Worm (Caenorhabditis elegans) whole organism, L1 larva: ENCODE measurements around the gene mxl-1.

Source experiments
- C16A3.4 ChIP-seq: fragments of 150-350 bp; optimal IDR thresholded peaks from 2 replicates; lab custom pipeline; 2014; ENCODE audit warnings: missing biosample characterization, missing genetic modification characterization
- aly-2 ChIP-seq: fragments of 150-350 bp; optimal IDR thresholded peaks from 2 replicates; lab custom pipeline; 2014; ENCODE audit warnings: missing biosample characterization, missing genetic modification characterization
- ama-1 ChIP-seq: fragments of 150-350 bp; optimal IDR thresholded peaks from 2 replicates; lab custom pipeline; 2014
- blmp-1 ChIP-seq: fragments of 150-350 bp; optimal IDR thresholded peaks from 2 replicates; lab custom pipeline; 2014; ENCODE audit warnings: missing biosample characterization, missing genetic modification characterization
- ceh-63 ChIP-seq: fragments of 200-800 bp; sonication (Bioruptor generic); optimal IDR thresholded peaks from 2 replicates; lab custom pipeline; 2018; ENCODE audit warnings: mild to moderate bottlenecking, missing genetic modification characterization, missing compliant biosample characterization
- ceh-8 ChIP-seq: fragments of 200-800 bp; sonication (Bioruptor generic); optimal IDR thresholded peaks from 2 replicates; lab custom pipeline; 2018; ENCODE audit warnings: mild to moderate bottlenecking, missing genetic modification characterization, moderate library complexity, missing compliant biosample characterization
- ceh-82 ChIP-seq, 3 experiments: fragments of 150-350 bp in 1 of 3; sonication (generic microtip) in 2 of 3; optimal IDR thresholded peaks; 2 replicates each; lab custom pipeline; 2014 to 2017; ENCODE audit warnings: missing biosample characterization in 3 of 3, missing genetic modification characterization in 3 of 3
- ceh-88 ChIP-seq: fragments of 200-800 bp; sonication (Bioruptor generic); IDR thresholded peaks from 2 replicates; pipeline ENCODE4 v1.3.6; 2022; ENCODE audit warnings: missing genetic modification characterization, missing compliant biosample characterization
- ces-1 ChIP-seq: fragments of 150-350 bp; optimal IDR thresholded peaks from 2 replicates; lab custom pipeline; 2014; ENCODE audit warnings: missing biosample characterization, missing genetic modification reagents, missing genetic modification characterization
- dpl-1 ChIP-seq, 3 experiments: fragments of 150-350 bp in 2 of 3; sonication (generic microtip) in 1 of 3; optimal IDR thresholded peaks; 2 replicates each; lab custom pipeline; 2014 to 2017; ENCODE audit warnings: missing biosample characterization in 3 of 3, missing genetic modification characterization in 3 of 3, missing genetic modification reagents in 3 of 3
- efl-1 ChIP-seq, 4 experiments: fragments of 150-350 bp; optimal IDR thresholded peaks in 3 of 4; peaks in 1 of 4; 1 replicate in 1 of 4; 2 replicates in 3 of 4; lab custom pipeline; 2014; ENCODE audit warnings: missing biosample characterization in 2 of 4, missing genetic modification characterization in 2 of 4, missing genetic modification reagents in 2 of 4
- elt-2 ChIP-seq: sonication (generic microtip); optimal IDR thresholded peaks from 2 replicates; lab custom pipeline; 2016; ENCODE audit warnings: missing genetic modification characterization, mild to moderate bottlenecking, inconsistent platforms, missing compliant biosample characterization, missing genetic modification reagents
- elt-3 ChIP-seq, 6 experiments: fragments of 150-350 bp in 1 of 6; sonication (generic microtip); optimal IDR thresholded peaks; 2 replicates each; lab custom pipeline; 2017 to 2018; ENCODE audit warnings: missing biosample characterization in 6 of 6, missing genetic modification characterization in 6 of 6, inconsistent platforms in 1 of 6
- fkh-10 ChIP-seq: sonication (generic microtip); optimal IDR thresholded peaks from 2 replicates; lab custom pipeline; 2017; ENCODE audit warnings: missing biosample characterization, missing genetic modification reagents, missing genetic modification characterization
- fkh-4 ChIP-seq: sonication (generic microtip); optimal IDR thresholded peaks from 2 replicates; lab custom pipeline; 2016; ENCODE audit warnings: missing compliant biosample characterization, missing genetic modification characterization, borderline replicate concordance
- fkh-8 ChIP-seq: sonication (generic microtip); optimal IDR thresholded peaks from 2 replicates; lab custom pipeline; 2016; ENCODE audit warnings: mild to moderate bottlenecking, missing genetic modification characterization, missing compliant biosample characterization
- fos-1 ChIP-seq: fragments of 150-350 bp; optimal IDR thresholded peaks from 2 replicates; lab custom pipeline; 2014; ENCODE audit warnings: missing biosample characterization, missing genetic modification characterization
- grh-1 ChIP-seq: fragments of 200-800 bp; sonication (Bioruptor generic); IDR thresholded peaks from 2 replicates; pipeline ENCODE4 v1.3.6; 2022; ENCODE audit warnings: missing genetic modification reagents, missing genetic modification characterization, missing compliant biosample characterization
- hlh-17 ChIP-seq: fragments of 200-800 bp; sonication (Bioruptor generic); optimal IDR thresholded peaks from 2 replicates; lab custom pipeline; 2018; ENCODE audit warnings: missing genetic modification characterization, mild to moderate bottlenecking, missing compliant biosample characterization, moderate library complexity, borderline replicate concordance
- hpl-2 ChIP-seq: fragments of 150-350 bp; optimal IDR thresholded peaks from 2 replicates; lab custom pipeline; 2014; ENCODE audit warnings: missing biosample characterization, missing genetic modification reagents, missing genetic modification characterization
- irx-1 ChIP-seq: sonication (generic microtip); optimal IDR thresholded peaks from 2 replicates; lab custom pipeline; 2016; ENCODE audit warnings: missing genetic modification characterization, missing compliant biosample characterization
- isw-1 ChIP-seq: fragments of 200-800 bp; sonication (Bioruptor generic); IDR thresholded peaks from 2 replicates; pipeline ENCODE4 v1.3.6; 2022; ENCODE audit warnings: missing genetic modification characterization, missing compliant biosample characterization
- jun-1 ChIP-seq: fragments of 150-350 bp; optimal IDR thresholded peaks from 2 replicates; lab custom pipeline; 2014; ENCODE audit warnings: missing biosample characterization, missing genetic modification reagents, missing genetic modification characterization
- lin-13 ChIP-seq: fragments of 150-350 bp; optimal IDR thresholded peaks from 2 replicates; lab custom pipeline; 2014; ENCODE audit warnings: missing biosample characterization, missing genetic modification reagents, missing genetic modification characterization
- lin-14 ChIP-seq: fragments of 200-800 bp; sonication (Bioruptor generic); optimal IDR thresholded peaks from 2 replicates; lab custom pipeline; 2018; ENCODE audit warnings: mild to moderate bottlenecking, missing genetic modification characterization, moderate library complexity, missing compliant biosample characterization
- lin-15B ChIP-seq: fragments of 150-350 bp; sonication (generic microtip); optimal IDR thresholded peaks from 3 replicates; lab custom pipeline; 2014; ENCODE audit warnings: missing biosample characterization, missing genetic modification characterization
- lin-35 ChIP-seq, 2 experiments: fragments of 150-350 bp; optimal IDR thresholded peaks; 2 replicates each; lab custom pipeline; 2014; ENCODE audit warnings: missing biosample characterization in 2 of 2, missing genetic modification characterization in 2 of 2, missing genetic modification reagents in 2 of 2
- lir-3 ChIP-seq: sonication (generic microtip); optimal IDR thresholded peaks from 2 replicates; lab custom pipeline; 2016; ENCODE audit warnings: mild to moderate bottlenecking, missing genetic modification characterization, moderate library complexity, missing compliant biosample characterization; ENCODE audit not compliant: poor library complexity
- lsy-2 ChIP-seq, 2 experiments: fragments of 150-350 bp; optimal IDR thresholded peaks; 2 replicates each; lab custom pipeline; 2014; ENCODE audit warnings: missing biosample characterization in 2 of 2, missing genetic modification characterization in 2 of 2
- mep-1 ChIP-seq: fragments of 150-350 bp; optimal IDR thresholded peaks from 2 replicates; lab custom pipeline; 2014; ENCODE audit warnings: missing biosample characterization, missing genetic modification characterization
- nhr-12 ChIP-seq: sonication (generic microtip); optimal IDR thresholded peaks from 2 replicates; lab custom pipeline; 2017; ENCODE audit warnings: missing biosample characterization, missing genetic modification characterization
- nhr-20 ChIP-seq: sonication (generic microtip); optimal IDR thresholded peaks from 2 replicates; lab custom pipeline; 2016; ENCODE audit warnings: mild to moderate bottlenecking, missing genetic modification characterization, missing compliant biosample characterization
- nhr-237 ChIP-seq: fragments of 150-350 bp; optimal IDR thresholded peaks from 2 replicates; lab custom pipeline; 2014; ENCODE audit warnings: missing biosample characterization, missing genetic modification characterization
- nhr-28 ChIP-seq: fragments of 150-350 bp; optimal IDR thresholded peaks from 2 replicates; lab custom pipeline; 2014; ENCODE audit warnings: missing biosample characterization, missing genetic modification characterization
- nhr-47 ChIP-seq: sonication (generic microtip); optimal IDR thresholded peaks from 2 replicates; lab custom pipeline; 2016; ENCODE audit warnings: mild to moderate bottlenecking, missing genetic modification characterization, moderate library complexity, missing compliant biosample characterization
- nhr-71 ChIP-seq: sonication (generic microtip); optimal IDR thresholded peaks from 2 replicates; lab custom pipeline; 2016; ENCODE audit warnings: mild to moderate bottlenecking, missing genetic modification characterization, moderate library complexity, missing compliant biosample characterization
- nhr-85 ChIP-seq: sonication (generic microtip); peaks from one replicate; lab custom pipeline; 2016; ENCODE audit warnings: missing genetic modification characterization, inconsistent platforms, missing compliant biosample characterization
- pag-3 ChIP-seq: sonication (generic microtip); optimal IDR thresholded peaks from 2 replicates; lab custom pipeline; 2017; ENCODE audit warnings: missing genetic modification characterization, mild to moderate bottlenecking, missing compliant biosample characterization, antibody characterized with exemption, borderline replicate concordance; ENCODE audit not compliant: insufficient read depth
- pax-3 ChIP-seq: fragments of 200-800 bp; sonication (Bioruptor generic); optimal IDR thresholded peaks from 2 replicates; lab custom pipeline; 2018; ENCODE audit warnings: mild to moderate bottlenecking, missing genetic modification characterization, moderate library complexity, missing compliant biosample characterization
- pqm-1 ChIP-seq: sonication (generic microtip); optimal IDR thresholded peaks from 3 replicates; lab custom pipeline; 2017; ENCODE audit warnings: missing biosample characterization, missing genetic modification characterization
- rnt-1 ChIP-seq: sonication (generic microtip); optimal IDR thresholded peaks from 2 replicates; lab custom pipeline; 2016; ENCODE audit warnings: mild to moderate bottlenecking, missing genetic modification characterization, moderate library complexity, missing compliant biosample characterization
- skn-1 ChIP-seq: fragments of 150-350 bp; optimal IDR thresholded peaks from 2 replicates; lab custom pipeline; 2014; ENCODE audit warnings: missing biosample characterization, missing genetic modification characterization
- snpc-4 ChIP-seq: fragments of 150-350 bp; optimal IDR thresholded peaks from 2 replicates; lab custom pipeline; 2014; ENCODE audit warnings: missing biosample characterization, missing genetic modification characterization
- sptf-1 ChIP-seq: fragments of 150-350 bp; optimal IDR thresholded peaks from 2 replicates; lab custom pipeline; 2014; ENCODE audit warnings: missing biosample characterization, missing genetic modification characterization
- sup-37 ChIP-seq: fragments of 200-800 bp; sonication (Bioruptor generic); optimal IDR thresholded peaks from 2 replicates; lab custom pipeline; 2018; ENCODE audit warnings: mild to moderate bottlenecking, missing genetic modification characterization, missing compliant biosample characterization
- swsn-7 ChIP-seq: sonication (generic microtip); optimal IDR thresholded peaks from 2 replicates; lab custom pipeline; 2016; ENCODE audit warnings: missing genetic modification characterization, missing compliant biosample characterization
- tbx-2 ChIP-seq: sonication (generic microtip); optimal IDR thresholded peaks from 2 replicates; lab custom pipeline; 2016; ENCODE audit warnings: missing genetic modification characterization, missing compliant biosample characterization
- tlp-1 ChIP-seq: fragments of 150-350 bp; optimal IDR thresholded peaks from 2 replicates; lab custom pipeline; 2014; ENCODE audit warnings: missing biosample characterization, missing genetic modification characterization
- unc-30 ChIP-seq: sonication (generic microtip); optimal IDR thresholded peaks from 2 replicates; lab custom pipeline; 2017; ENCODE audit warnings: missing biosample characterization, missing genetic modification characterization
- unc-86 ChIP-seq: sonication (generic microtip); optimal IDR thresholded peaks from 2 replicates; lab custom pipeline; 2016; ENCODE audit warnings: missing genetic modification characterization, missing compliant biosample characterization
- unc-98 ChIP-seq: fragments of 200-800 bp; sonication (Bioruptor generic); IDR thresholded peaks from 2 replicates; pipeline ENCODE4 v1.3.6; 2022; ENCODE audit warnings: missing genetic modification characterization, missing compliant biosample characterization
- vab-15 ChIP-seq: sonication (generic microtip); optimal IDR thresholded peaks from 2 replicates; lab custom pipeline; 2017; ENCODE audit warnings: missing genotype, mild to moderate bottlenecking, missing genetic modification characterization, missing compliant biosample characterization

Gene mxl-1

DNA sequence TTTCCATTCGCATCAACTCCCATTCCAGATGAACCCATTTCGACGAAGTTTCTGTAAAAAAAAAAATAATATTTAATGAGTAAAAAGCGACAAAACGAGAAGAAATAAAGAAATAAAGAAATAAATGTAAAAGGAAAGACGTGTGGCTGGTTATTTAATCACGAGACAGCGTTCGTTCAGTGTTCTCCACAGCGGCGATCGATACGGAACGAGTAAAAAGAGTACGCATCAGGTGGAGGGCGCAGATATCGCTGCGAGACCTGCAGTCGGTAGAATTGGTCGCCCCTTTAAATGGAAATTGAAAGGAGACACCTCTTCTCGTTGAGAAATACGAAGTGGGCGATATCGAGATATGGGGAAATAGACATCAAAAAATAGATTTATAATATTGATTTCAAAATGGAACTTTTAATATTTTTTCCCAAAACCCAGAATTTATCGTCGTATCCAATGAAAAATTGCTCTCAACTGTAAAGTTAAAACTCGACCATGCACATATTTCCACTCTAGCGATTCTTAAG, 15.9 kb upstream of the mxl-1 start, which contains the start of gene pqn-70:
Gene pqn-70, minus strand, starts transcription at position 51 of the 521 bp plus-strand sequence.
- TF ChIP-seq skn-1 (tag; lab: Kevin White, UChicago) (peak; percentile 70), tlp-1 (tag; lab: Kevin White, UChicago) (no peak), vab-15 (tag; lab: Kevin White, UChicago) (no peak), ces-1 (no peak), pqm-1 (tag; lab: Kevin White, UChicago) (no peak), pax-3 (tag; lab: Kevin White, UChicago) (peak; percentile 61), aly-2 (peak; percentile 25), elt-3 (tag; optimal IDR thresholded peaks at IDR 0.05; lab: Kevin White, UChicago) (peak in 2 of 6 experiments; percentile 42 to 54), ama-1 (lab: Kevin White, UChicago) (no peak), nhr-85 (tag; lab: Kevin White, UChicago) (peak; percentile 90), lin-13 (GFP tag; lab: Kevin White, UChicago) (peak; percentile 68), ceh-8 (GFP tag; lab: Kevin White, UChicago) (no peak), nhr-20 (tag; lab: Kevin White, UChicago) (peak; percentile 90), nhr-71 (tag; lab: Kevin White, UChicago) (peak; percentile 91), tbx-2 (tag; lab: Kevin White, UChicago) (peak; percentile 86), lsy-2 (tag; optimal IDR thresholded peaks at IDR 0.05; lab: Kevin White, UChicago) (peak; percentile 84 to 85), fos-1 (tag; lab: Kevin White, UChicago) (peak; percentile 28), grh-1 (GFP tag; lab: Robert Waterston, UW) (peak; percentile 69), lin-15B (tag; lab: Kevin White, UChicago) (peak; percentile 53), ceh-88 (peak; percentile 40; the same call in 1 of the 2 replicates), efl-1 (optimal IDR thresholded peaks at IDR 0.05; lab: Kevin White, UChicago) (peak; percentile 81 to 89), efl-1 (GFP tag; optimal IDR thresholded peaks at IDR 0.05 in 1 of 2; lab: Kevin White, UChicago) (peak; percentile 68 to 97), lin-14 (peak; percentile 97), sup-37 (GFP tag; lab: Kevin White, UChicago) (no peak), sptf-1 (tag; lab: Kevin White, UChicago) (no peak), fkh-4 (tag; lab: Kevin White, UChicago) (no peak), fkh-8 (tag; lab: Kevin White, UChicago) (peak; percentile 74), unc-30 (tag; lab: Kevin White, UChicago) (no peak), dpl-1 (GFP tag; optimal IDR thresholded peaks at IDR 0.05; lab: Kevin White, UChicago) (peak; percentile 41 to 75 (median 69)), hlh-17 (GFP tag; lab: Kevin White, UChicago) (no peak), isw-1 (GFP tag; lab: Robert Waterston, UW) (peak; percentile 85), nhr-12 (no peak), nhr-28 (tag; lab: Kevin White, UChicago) (no peak), blmp-1 (tag; lab: Kevin White, UChicago) (peak; percentile 92), rnt-1 (tag; lab: Kevin White, UChicago) (peak; percentile 84), snpc-4 (tag; lab: Kevin White, UChicago) (peak; percentile 72), C16A3.4 (peak; percentile 80), mep-1 (peak; percentile 93), ceh-82 (tag; optimal IDR thresholded peaks at IDR 0.05; lab: Kevin White, UChicago) (peak; percentile 87 to 98 (median 90)), unc-86 (tag; lab: Kevin White, UChicago) (peak; percentile 80), unc-98 (no peak), nhr-237 (peak; percentile 39), lir-3 (tag; lab: Kevin White, UChicago) (peak; percentile 74), pag-3 (no peak), ceh-63 (no peak), hpl-2 (GFP tag; lab: Kevin White, UChicago) (peak; percentile 45), lin-35 (GFP tag; optimal IDR thresholded peaks at IDR 0.05; lab: Kevin White, UChicago) (peak; percentile 79 to 88), swsn-7 (tag; lab: Kevin White, UChicago) (peak; percentile 83), irx-1 (tag; lab: Kevin White, UChicago) (peak; percentile 65), elt-2 (tag; lab: Kevin White, UChicago) (peak; percentile 56), jun-1 (tag; lab: Kevin White, UChicago) (peak; percentile 64), nhr-47 (tag; lab: Kevin White, UChicago) (peak; percentile 88), fkh-10 (GFP tag; lab: Kevin White, UChicago) (peak; percentile 37)
